Worm (Caenorhabditis elegans): ENCODE measurements around the gene Y66H1A.8.

DNA sequence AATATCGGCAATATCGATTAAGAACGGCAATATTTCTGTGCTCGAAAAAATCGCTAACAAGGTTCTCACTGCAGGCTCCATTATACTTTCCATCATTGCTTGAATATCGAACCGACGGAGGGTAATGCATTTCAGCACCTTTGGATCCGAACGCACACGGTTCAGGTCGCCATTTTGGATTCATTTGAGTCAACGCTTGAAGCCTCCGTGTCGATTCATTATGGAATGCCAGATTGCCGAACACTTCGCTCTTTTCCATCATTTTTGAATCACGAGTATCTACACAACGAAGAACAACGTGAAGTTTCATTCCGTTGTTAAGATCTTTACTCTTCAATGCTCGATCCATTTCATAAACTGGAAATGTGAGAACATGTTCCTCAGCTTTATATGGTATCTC lies 32.6 kb downstream of the Y66H1A.8 start:
- TF ChIP-seq ces-1 (GFP tag; optimal IDR thresholded peaks at IDR 0.05) (no peak), ama-1 (optimal IDR thresholded peaks at IDR 0.05) (no peak), lim-7 (GFP tag; IDR thresholded peaks at IDR 0.05) (no peak), lin-39 (tag; optimal IDR thresholded peaks at IDR 0.05) (no peak), lin-13 (GFP tag; optimal IDR thresholded peaks at IDR 0.05) (no peak), cey-2 (tag; optimal IDR thresholded peaks at IDR 0.05; ENCODE audit: borderline replicate concordance, insufficient read depth) (no peak), lsy-2 (tag; optimal IDR thresholded peaks at IDR 0.05) (no peak), snpc-4 (tag; optimal IDR thresholded peaks at IDR 0.05) (no peak), dpl-1 (GFP tag; optimal IDR thresholded peaks at IDR 0.05) (no peak), Y48G9A.11 (GFP tag; IDR thresholded peaks at IDR 0.05) (no peak), attf-4 (tag; optimal IDR thresholded peaks at IDR 0.05) (no peak), ctbp-1 (GFP tag; IDR thresholded peaks at IDR 0.05) (no peak)
